Worm (Caenorhabditis elegans): Measurements from ENCODE around the gene his-60.

DNA sequence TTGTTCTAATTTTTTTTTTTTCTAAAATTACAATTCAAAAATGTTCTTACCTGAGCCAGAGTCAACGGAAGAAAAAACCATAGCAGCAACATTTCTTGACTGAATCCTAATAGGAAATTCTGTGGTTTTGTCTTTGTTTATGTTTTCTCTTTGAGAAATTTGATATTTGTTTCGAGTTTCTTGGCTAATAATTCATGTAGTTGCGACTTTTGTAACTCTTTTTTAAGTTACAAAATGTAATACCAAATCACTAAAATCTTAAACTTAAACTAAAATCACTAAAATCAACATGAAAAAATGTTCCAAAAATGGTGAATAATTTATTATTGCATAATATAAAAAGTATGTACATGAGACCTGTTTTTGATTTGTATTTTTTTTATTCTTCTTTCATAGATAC, 10.0 kb upstream of the his-60 start, which contains the start of gene egas-4:
- TF ChIP-seq atf-7 (tag; optimal IDR thresholded peaks at IDR 0.05) (no peak), F52B5.7 (tag; optimal IDR thresholded peaks at IDR 0.05) (no peak), pha-4 (tag; optimal IDR thresholded peaks at IDR 0.05) (no peak), hrde-1 (tag; optimal IDR thresholded peaks at IDR 0.05; ENCODE audit: borderline replicate concordance) (no peak), T07F8.4 (tag; optimal IDR thresholded peaks at IDR 0.05) (no peak), nhr-90 (tag; optimal IDR thresholded peaks at IDR 0.05) (no peak), him-1 (tag; optimal IDR thresholded peaks at IDR 0.05) (no peak), F23B12.7 (tag; optimal IDR thresholded peaks at IDR 0.05; ENCODE audit: insufficient read depth) (no peak)
